Worm (Caenorhabditis elegans): ENCODE data around the gene K02G10.15.

ce11 chrX:4718114-4718513 is 35.6 kb upstream of the K02G10.15 start:
- TF ChIP-seq him-1 (tag; optimal IDR thresholded peaks at IDR 0.05): no peak
- TF ChIP-seq dao-5 (tag; optimal IDR thresholded peaks at IDR 0.05): no peak
